Worm (Caenorhabditis elegans) whole organism, early embryonic: Measurements from ENCODE around the gene Y11D7A.5.

Source experiments
- ama-1 ChIP-seq: fragments of 150-350 bp; optimal IDR thresholded peaks from 2 replicates; lab custom pipeline; 2014
- ceh-13 ChIP-seq: fragments of 200-800 bp; sonication (Bioruptor generic); optimal IDR thresholded peaks from 2 replicates; lab custom pipeline; 2018; ENCODE audit warnings: mild to moderate bottlenecking, missing genetic modification characterization, missing compliant biosample characterization
- ets-7 ChIP-seq: sonication (generic microtip); optimal IDR thresholded peaks from 2 replicates; lab custom pipeline; 2016; ENCODE audit warnings: missing genotype, missing genetic modification characterization, missing compliant biosample characterization
- hmg-4 ChIP-seq: fragments of 200-800 bp; sonication (Bioruptor generic); optimal IDR thresholded peaks from 2 replicates; lab custom pipeline; 2018; ENCODE audit warnings: mild to moderate bottlenecking, missing genetic modification characterization, missing compliant biosample characterization
- hnd-1 ChIP-seq: sonication (generic microtip); optimal IDR thresholded peaks from 2 replicates; lab custom pipeline; 2016; ENCODE audit warnings: missing genetic modification characterization, missing compliant biosample characterization

ce11 chrIV:9262295-9262694 lies 17.0 kb upstream of the Y11D7A.5 start:
- TF ChIP-seq ama-1 (lab: Kevin White, UChicago) (no peak), ets-7 (tag; lab: Kevin White, UChicago) (no peak), hnd-1 (no peak), ceh-13 (no peak), hmg-4 (GFP tag; lab: Kevin White, UChicago) (no peak)
